Worm (Caenorhabditis elegans): ENCODE data around the gene fbxa-2.

Gene fbxa-2

ce11 chrV:16269556-16269955 lies at the start of gene fbxa-2, which contains the start of gene T13F3.8:
TSS of gene fbxa-2 (minus strand) at chrV:16269656.
TSS of gene T13F3.8 (plus strand) at chrV:16269800.
- no peak for TF ChIP-seq madf-10 (tag; optimal IDR thresholded peaks at IDR 0.05)
- TF ChIP-seq die-1 (tag; optimal IDR thresholded peaks at IDR 0.05) = no peak
- no peak for TF ChIP-seq T07F8.4 (tag; optimal IDR thresholded peaks at IDR 0.05)
- no peak for TF ChIP-seq madf-6 (GFP tag; IDR thresholded peaks at IDR 0.05)
- no peak for TF ChIP-seq him-1 (tag; optimal IDR thresholded peaks at IDR 0.05)
- TF ChIP-seq hsf-1 (GFP tag; IDR thresholded peaks at IDR 0.05) = no peak
- no peak for TF ChIP-seq fkh-3 (tag; optimal IDR thresholded peaks at IDR 0.05)
- no peak for TF ChIP-seq lsy-27 (tag; optimal IDR thresholded peaks at IDR 0.05; ENCODE audit: borderline replicate concordance, insufficient read depth)
- TF ChIP-seq Y56A3A.18 (GFP tag; IDR thresholded peaks at IDR 0.05) = no peak
- no peak for TF ChIP-seq athp-1 (tag; optimal IDR thresholded peaks at IDR 0.05)

ce11 chrV:16317244-16317643 lies 47.8 kb upstream of the fbxa-2 start, which contains the start of gene srh-180:
TSS of gene srh-180 (plus strand) at chrV:16317544.
- no peak for TF ChIP-seq hlh-26 (GFP tag; conservative IDR thresholded peaks at IDR 0.05)
- no peak for TF ChIP-seq cebp-1 (GFP tag; IDR thresholded peaks at IDR 0.05)
- TF ChIP-seq cebp-1 (tag; optimal IDR thresholded peaks at IDR 0.05) = no peak
- no peak for TF ChIP-seq ccch-3 (GFP tag; optimal IDR thresholded peaks at IDR 0.05)
- TF ChIP-seq snpc-1.1 (tag; optimal IDR thresholded peaks at IDR 0.05; ENCODE audit: insufficient read depth) = no peak
- no peak for TF ChIP-seq F39B2.1 (GFP tag; IDR thresholded peaks at IDR 0.05)
- no peak for TF ChIP-seq ceh-27 (GFP tag; optimal IDR thresholded peaks at IDR 0.05)
- no peak for TF ChIP-seq sdz-38 (tag; optimal IDR thresholded peaks at IDR 0.05)
- TF ChIP-seq athp-1 (tag; optimal IDR thresholded peaks at IDR 0.05) = no peak
- TF ChIP-seq dox-1 (GFP tag; IDR thresholded peaks at IDR 0.05) = no peak
- TF ChIP-seq gei-17 (GFP tag; optimal IDR thresholded peaks at IDR 0.05) = no peak
- TF ChIP-seq nhr-80 (tag; optimal IDR thresholded peaks at IDR 0.05) = no peak
- TF ChIP-seq hmg-1.2 (GFP tag; IDR thresholded peaks at IDR 0.05) = no peak
- TF ChIP-seq mxl-1 (tag; optimal IDR thresholded peaks at IDR 0.05) = no peak
- no peak for TF ChIP-seq madf-10 (tag; optimal IDR thresholded peaks at IDR 0.05)
- no peak for TF ChIP-seq T07F8.4 (tag; optimal IDR thresholded peaks at IDR 0.05)

- no peak for TF ChIP-seq madf-10 (tag; optimal IDR thresholded peaks at IDR 0.05)
- TF ChIP-seq hlh-26 (GFP tag; conservative IDR thresholded peaks at IDR 0.05) = no peak
- no peak for TF ChIP-seq bed-2 (GFP tag; IDR thresholded peaks at IDR 0.05)
- TF ChIP-seq C06A6.2 (GFP tag; conservative IDR thresholded peaks at IDR 0.05) = no peak
- no peak for TF ChIP-seq attf-5 (GFP tag; optimal IDR thresholded peaks at IDR 0.05)
- no peak for TF ChIP-seq egrh-3 (GFP tag; IDR thresholded peaks at IDR 0.05)
- TF ChIP-seq K11D2.4 (GFP tag; IDR thresholded peaks at IDR 0.05) = no peak
- TF ChIP-seq let-607 (tag; optimal IDR thresholded peaks at IDR 0.05) = no peak
- TF ChIP-seq lir-1 (GFP tag; conservative IDR thresholded peaks at IDR 0.05) = no peak
- no peak for TF ChIP-seq Y79H2A.3 (GFP tag; conservative IDR thresholded peaks at IDR 0.05)
- no peak for TF ChIP-seq aptf-3 (GFP tag; IDR thresholded peaks at IDR 0.05)
- no peak for TF ChIP-seq rec-8 (tag; optimal IDR thresholded peaks at IDR 0.05)
- TF ChIP-seq cebp-1 (GFP tag; IDR thresholded peaks at IDR 0.05) = no peak
- TF ChIP-seq cebp-1 (tag; optimal IDR thresholded peaks at IDR 0.05) = no peak
- TF ChIP-seq D2030.7 (GFP tag; IDR thresholded peaks at IDR 0.05) = no peak
- no peak for TF ChIP-seq Y95B8A.8 (GFP tag; IDR thresholded peaks at IDR 0.05)
These were observed 45.5 kb upstream of the fbxa-2 start, which contains the start of gene str-214 for ce11 chrV:16315004-16315403. TSS of gene str-214 (plus strand) at chrV:16315304.
